Worm (Caenorhabditis elegans) whole organism, L4 larva: Measurements from ENCODE around the gene F56H9.2.

Experiments used
- D1046.2 ChIP-seq: fragments of 200-800 bp; sonication (Bioruptor generic); IDR thresholded peaks from 2 replicates; pipeline ENCODE4 v1.3.6; 2022; ENCODE audit warnings: missing genetic modification characterization, missing compliant biosample characterization
- F26F4.8 ChIP-seq: fragments of 200-800 bp; sonication (Bioruptor generic); conservative IDR thresholded peaks from 2 replicates; pipeline ENCODE4 v1.3.6; 2022; ENCODE audit warnings: missing genetic modification characterization, missing compliant biosample characterization
- F44E2.7 ChIP-seq: fragments of 200-800 bp; sonication (Bioruptor generic); IDR thresholded peaks from 2 replicates; pipeline ENCODE4 v2.1.2; 2022; ENCODE audit warnings: missing genetic modification characterization, missing compliant biosample characterization
- R02D3.7 ChIP-seq: fragments of 150-350 bp; sonication (generic microtip); optimal IDR thresholded peaks from 3 replicates; lab custom pipeline; 2014; ENCODE audit warnings: missing biosample characterization, missing genetic modification characterization
- Y105C5A.15 ChIP-seq: fragments of 200-800 bp; sonication (Bioruptor generic); IDR thresholded peaks from 2 replicates; pipeline ENCODE4 v1.3.6; 2022; ENCODE audit warnings: missing genetic modification characterization, missing compliant biosample characterization
- Y5F2A.4 ChIP-seq: fragments of 200-800 bp; sonication (Bioruptor generic); optimal IDR thresholded peaks from 2 replicates; lab custom pipeline; 2018; ENCODE audit warnings: mild to moderate bottlenecking, missing genetic modification characterization, missing compliant biosample characterization
- Y75B8A.6 ChIP-seq: fragments of 200-800 bp; sonication (Bioruptor generic); IDR thresholded peaks from 2 replicates; pipeline ENCODE4 v1.3.6; 2022; ENCODE audit warnings: missing genetic modification reagents, missing genetic modification characterization, missing compliant biosample characterization
- ZK546.5 ChIP-seq, 2 experiments: sonication (generic microtip); optimal IDR thresholded peaks; 2 replicates each; lab custom pipeline; 2017; ENCODE audit warnings: missing biosample characterization in 2 of 2, missing genetic modification characterization in 2 of 2
- ama-1 ChIP-seq: fragments of 150-350 bp; optimal IDR thresholded peaks from 2 replicates; lab custom pipeline; 2014; ENCODE audit warnings: inconsistent platforms, mixed read lengths
- arid-1 ChIP-seq: fragments of 200-800 bp; sonication (Bioruptor generic); conservative IDR thresholded peaks from 2 replicates; pipeline ENCODE4 v1.3.6; 2022; ENCODE audit warnings: missing genetic modification reagents, missing genetic modification characterization, missing compliant biosample characterization
- cey-2 ChIP-seq: sonication (generic microtip); optimal IDR thresholded peaks from 3 replicates; lab custom pipeline; 2017; ENCODE audit warnings: missing genetic modification characterization, mild to moderate bottlenecking, missing compliant biosample characterization, antibody characterized with exemption, borderline replicate concordance; ENCODE audit not compliant: insufficient read depth
- ctbp-1 ChIP-seq: fragments of 200-800 bp; sonication (Bioruptor generic); IDR thresholded peaks from 2 replicates; pipeline ENCODE4 v1.3.6; 2022; ENCODE audit warnings: missing genetic modification reagents, missing genetic modification characterization, missing compliant biosample characterization
- daf-16 ChIP-seq, 3 experiments: sonication (generic microtip); optimal IDR thresholded peaks; 2 replicates each; lab custom pipeline; 2016 to 2017; ENCODE audit warnings: missing genetic modification characterization in 3 of 3, missing genetic modification reagents in 3 of 3, mild to moderate bottlenecking in 2 of 3, missing compliant biosample characterization in 2 of 3, missing biosample characterization in 1 of 3, moderate library complexity in 1 of 3
- daf-8 ChIP-seq: fragments of 200-800 bp; sonication (Bioruptor generic); IDR thresholded peaks from 2 replicates; pipeline ENCODE4 v1.3.6; 2022; ENCODE audit warnings: missing genetic modification characterization, missing compliant biosample characterization
- dmd-6 ChIP-seq: fragments of 200-800 bp; sonication (Bioruptor generic); IDR thresholded peaks from 2 replicates; pipeline ENCODE4 v1.3.6; 2022; ENCODE audit warnings: missing genetic modification reagents, missing genetic modification characterization, missing compliant biosample characterization
- dmd-9 ChIP-seq: fragments of 200-800 bp; sonication (Bioruptor generic); IDR thresholded peaks from 2 replicates; pipeline ENCODE4 v1.3.6; 2022; ENCODE audit warnings: missing genetic modification reagents, missing genetic modification characterization, missing compliant biosample characterization
- duxl-1 ChIP-seq: sonication (generic microtip); optimal IDR thresholded peaks from 2 replicates; lab custom pipeline; 2016; ENCODE audit warnings: mild to moderate bottlenecking, missing genetic modification characterization, moderate library complexity, missing compliant biosample characterization; ENCODE audit not compliant: poor library complexity
- egl-27 ChIP-seq: sonication (generic microtip); optimal IDR thresholded peaks from 3 replicates; lab custom pipeline; 2017; ENCODE audit warnings: missing biosample characterization, missing genetic modification reagents, missing genetic modification characterization
- egl-43 ChIP-seq: fragments of 200-800 bp; sonication (Bioruptor generic); IDR thresholded peaks from 2 replicates; pipeline ENCODE4 v1.3.6; 2022; ENCODE audit warnings: missing genetic modification reagents, missing genetic modification characterization, missing compliant biosample characterization
- gei-8 ChIP-seq: fragments of 200-800 bp; sonication (Bioruptor generic); optimal IDR thresholded peaks from 2 replicates; lab custom pipeline; 2018; ENCODE audit warnings: mild to moderate bottlenecking, missing genetic modification characterization, missing compliant biosample characterization
- hif-1 ChIP-seq, 2 experiments: sonication (generic microtip); optimal IDR thresholded peaks; 2 replicates each; lab custom pipeline; 2016 to 2017; ENCODE audit warnings: missing compliant biosample characterization in 2 of 2, missing genetic modification characterization in 2 of 2, missing genetic modification reagents in 2 of 2, missing genotype in 2 of 2, mild to moderate bottlenecking in 1 of 2
- lim-7 ChIP-seq: fragments of 200-800 bp; sonication (Bioruptor generic); IDR thresholded peaks from 2 replicates; pipeline ENCODE4 v1.3.6; 2022; ENCODE audit warnings: missing genetic modification characterization, missing compliant biosample characterization
- lin-13 ChIP-seq: fragments of 150-350 bp; optimal IDR thresholded peaks from 2 replicates; lab custom pipeline; 2014; ENCODE audit warnings: missing biosample characterization, missing genetic modification reagents, missing genetic modification characterization
- lin-29 ChIP-seq: fragments of 200-800 bp; sonication (Bioruptor generic); IDR thresholded peaks from 2 replicates; pipeline ENCODE4 v1.3.6; 2022; ENCODE audit warnings: missing genetic modification reagents, missing genetic modification characterization, missing compliant biosample characterization
- lin-38 ChIP-seq: fragments of 200-800 bp; sonication (Bioruptor generic); IDR thresholded peaks from 2 replicates; pipeline ENCODE4 v1.3.6; 2022; ENCODE audit warnings: missing genetic modification reagents, missing genetic modification characterization, missing compliant biosample characterization
- lir-3 ChIP-seq: sonication (generic microtip); optimal IDR thresholded peaks from 2 replicates; lab custom pipeline; 2016; ENCODE audit warnings: mild to moderate bottlenecking, missing genetic modification characterization, missing compliant biosample characterization
- madf-5 ChIP-seq, 2 experiments: fragments of 200-800 bp; sonication (Bioruptor generic); IDR thresholded peaks; 2 replicates each; pipeline ENCODE4 v1.3.6; 2022; ENCODE audit warnings: missing compliant biosample characterization in 2 of 2, missing genetic modification characterization in 2 of 2
- mdl-1 ChIP-seq, 2 experiments: fragments of 150-350 bp in 1 of 2; sonication (generic microtip) in 1 of 2; optimal IDR thresholded peaks; 2 replicates each; lab custom pipeline; 2014 to 2017; ENCODE audit warnings: missing biosample characterization in 2 of 2, missing genetic modification characterization in 2 of 2
- mdt-29 ChIP-seq: fragments of 200-800 bp; sonication (Bioruptor generic); IDR thresholded peaks from 2 replicates; pipeline ENCODE4 v1.3.6; 2022; ENCODE audit warnings: missing genetic modification reagents, missing genetic modification characterization, missing compliant biosample characterization
- mes-2 ChIP-seq: sonication (generic microtip); optimal IDR thresholded peaks from 2 replicates; lab custom pipeline; 2016; ENCODE audit warnings: missing genotype, mild to moderate bottlenecking, missing genetic modification characterization, missing compliant biosample characterization; ENCODE audit not compliant: poor library complexity, severe bottlenecking
- nhr-111 ChIP-seq: fragments of 200-800 bp; sonication (Bioruptor generic); optimal IDR thresholded peaks from 2 replicates; lab custom pipeline; 2018; ENCODE audit warnings: mild to moderate bottlenecking, missing genetic modification characterization, missing compliant biosample characterization
- nhr-25 ChIP-seq: sonication (generic microtip); optimal IDR thresholded peaks from 2 replicates; lab custom pipeline; 2017; ENCODE audit warnings: missing genetic modification characterization, mild to moderate bottlenecking, missing compliant biosample characterization, antibody characterized with exemption, moderate library complexity, borderline replicate concordance; ENCODE audit not compliant: insufficient read depth
- nhr-41 ChIP-seq: fragments of 200-800 bp; sonication (Bioruptor generic); IDR thresholded peaks from 2 replicates; pipeline ENCODE4 v1.3.6; 2022; ENCODE audit warnings: missing genetic modification reagents, missing genetic modification characterization, missing compliant biosample characterization
- nhr-42 ChIP-seq: fragments of 200-800 bp; sonication (Bioruptor generic); IDR thresholded peaks from 2 replicates; pipeline ENCODE4 v1.3.6; 2022; ENCODE audit warnings: missing genetic modification characterization, missing compliant biosample characterization
- nhr-6 ChIP-seq: fragments of 150-350 bp; optimal IDR thresholded peaks from 2 replicates; lab custom pipeline; 2014; ENCODE audit warnings: missing biosample characterization, missing genetic modification characterization
- nhr-76 ChIP-seq: fragments of 150-350 bp; optimal IDR thresholded peaks from 2 replicates; lab custom pipeline; 2014; ENCODE audit warnings: missing biosample characterization, missing genetic modification characterization
- nhr-77 ChIP-seq: fragments of 150-350 bp; optimal IDR thresholded peaks from 2 replicates; lab custom pipeline; 2014; ENCODE audit warnings: missing biosample characterization, missing genetic modification characterization
- php-3 ChIP-seq: fragments of 200-800 bp; sonication (Bioruptor generic); IDR thresholded peaks from 2 replicates; pipeline ENCODE4 v1.3.6; 2022; ENCODE audit warnings: missing genetic modification reagents, missing genetic modification characterization, missing compliant biosample characterization
- saeg-2 ChIP-seq: fragments of 200-800 bp; sonication (Bioruptor generic); IDR thresholded peaks from 2 replicates; pipeline ENCODE4 v1.3.6; 2022; ENCODE audit warnings: missing genetic modification reagents, missing genetic modification characterization, missing compliant biosample characterization
- sdz-12 ChIP-seq: fragments of 200-800 bp; sonication (Bioruptor generic); optimal IDR thresholded peaks from 2 replicates; lab custom pipeline; 2018; ENCODE audit warnings: mild to moderate bottlenecking, missing genetic modification characterization, missing compliant biosample characterization
- set-16 ChIP-seq: fragments of 200-800 bp; sonication (Bioruptor generic); IDR thresholded peaks from 2 replicates; pipeline ENCODE4 v1.3.6; 2022; ENCODE audit warnings: missing genetic modification reagents, missing genetic modification characterization, missing compliant biosample characterization
- spr-1 ChIP-seq: sonication (generic microtip); optimal IDR thresholded peaks from 2 replicates; lab custom pipeline; 2016; ENCODE audit warnings: mild to moderate bottlenecking, missing genetic modification characterization, missing compliant biosample characterization
- tag-97 ChIP-seq: fragments of 200-800 bp; sonication (Bioruptor generic); IDR thresholded peaks from 2 replicates; pipeline ENCODE4 v1.3.6; 2022; ENCODE audit warnings: missing genetic modification characterization, missing compliant biosample characterization
- tra-1 ChIP-seq: fragments of 200-800 bp; sonication (Bioruptor generic); IDR thresholded peaks from 2 replicates; pipeline ENCODE4 v1.3.6; 2022; ENCODE audit warnings: missing genetic modification reagents, missing genetic modification characterization, missing compliant biosample characterization
- unc-39 ChIP-seq: sonication (generic microtip); optimal IDR thresholded peaks from 2 replicates; lab custom pipeline; 2017; ENCODE audit warnings: missing biosample characterization, missing genetic modification characterization
- vab-7 ChIP-seq: fragments of 200-800 bp; sonication (Bioruptor generic); IDR thresholded peaks from 2 replicates; pipeline ENCODE4 v1.3.6; 2022; ENCODE audit warnings: missing genetic modification reagents, missing genetic modification characterization, missing compliant biosample characterization
- zag-1 ChIP-seq: fragments of 150-350 bp; optimal IDR thresholded peaks from 2 replicates; lab custom pipeline; 2014; ENCODE audit warnings: missing biosample characterization, missing genetic modification characterization
- zfp-2 ChIP-seq: sonication (generic microtip); optimal IDR thresholded peaks from 2 replicates; lab custom pipeline; 2016; ENCODE audit warnings: mild to moderate bottlenecking, missing genetic modification characterization, missing compliant biosample characterization
- zfp-3 ChIP-seq: fragments of 200-800 bp; sonication (Bioruptor generic); conservative IDR thresholded peaks from 2 replicates; pipeline ENCODE4 v1.3.6; 2022; ENCODE audit warnings: missing genetic modification reagents, missing genetic modification characterization, missing compliant biosample characterization
- zip-2 ChIP-seq: fragments of 150-350 bp; optimal IDR thresholded peaks from 2 replicates; lab custom pipeline; 2014; ENCODE audit warnings: missing biosample characterization, missing genetic modification characterization

Gene F56H9.2

ce11 chrV:12659426-12659825 is 22.0 kb downstream of the F56H9.2 start, which contains the start of gene ccch-3 (continued):
- TF ChIP-seq php-3 (GFP tag; lab: Robert Waterston, UW) (no peak), zag-1 (tag; lab: Kevin White, UChicago) (no peak), lin-13 (GFP tag; lab: Kevin White, UChicago) (no peak), nhr-77 (tag; lab: Kevin White, UChicago) (peak; percentile 53), tra-1 (GFP tag; lab: Robert Waterston, UW) (no peak), nhr-41 (no peak), mes-2 (tag; lab: Kevin White, UChicago) (peak; percentile 87), daf-16 (GFP tag; optimal IDR thresholded peaks at IDR 0.05; lab: Kevin White, UChicago) (no peak), daf-16 (tag; optimal IDR thresholded peaks at IDR 0.05; lab: Kevin White, UChicago) (peak; percentile 28), gei-8 (GFP tag; lab: Kevin White, UChicago) (peak; percentile 13), ctbp-1 (GFP tag; lab: Robert Waterston, UW) (peak; percentile 48; the same call in 1 of the 2 replicates), lim-7 (GFP tag; lab: Robert Waterston, UW) (no peak), zip-2 (tag; lab: Kevin White, UChicago) (no peak), D1046.2 (GFP tag; lab: Robert Waterston, UW) (no peak), nhr-25 (tag; lab: Kevin White, UChicago) (peak; percentile 69), zfp-3 (GFP tag; lab: Robert Waterston, UW) (no peak), saeg-2 (GFP tag; lab: Robert Waterston, UW) (no peak), egl-43 (GFP tag; lab: Robert Waterston, UW) (no peak), arid-1 (0 out of 2 replicates have a peak, but pooled peaks have one; percentile 17), vab-7 (GFP tag; lab: Robert Waterston, UW) (no peak), R02D3.7 (tag; lab: Kevin White, UChicago) (no peak), ZK546.5 (tag; optimal IDR thresholded peaks at IDR 0.05; lab: Kevin White, UChicago) (no peak), Y5F2A.4 (GFP tag; lab: Kevin White, UChicago) (no peak), lir-3 (tag; lab: Kevin White, UChicago) (no peak), lin-29 (no peak), cey-2 (tag; lab: Kevin White, UChicago) (no peak), unc-39 (tag; lab: Kevin White, UChicago) (no peak), Y105C5A.15 (GFP tag; lab: Robert Waterston, UW) (no peak), madf-5 (GFP tag; IDR thresholded peaks at IDR 0.05; lab: Robert Waterston, UW) (no peak), daf-8 (GFP tag; lab: Robert Waterston, UW) (no peak), F26F4.8 (no peak), nhr-76 (tag; lab: Kevin White, UChicago) (no peak), nhr-111 (GFP tag; lab: Kevin White, UChicago) (no peak), mdt-29 (no peak), lin-38 (peak; percentile 77), dmd-6 (GFP tag; lab: Robert Waterston, UW) (no peak; the same call in 1 of the 2 replicates), mdl-1 (tag; optimal IDR thresholded peaks at IDR 0.05; lab: Kevin White, UChicago) (peak in 1 of 2 experiments; percentile 7), nhr-42 (GFP tag; lab: Robert Waterston, UW) (no peak), duxl-1 (tag; lab: Kevin White, UChicago) (no peak), dmd-9 (GFP tag; lab: Robert Waterston, UW) (no peak), nhr-6 (tag; lab: Kevin White, UChicago) (peak; percentile 94), tag-97 (GFP tag; lab: Robert Waterston, UW) (no peak), spr-1 (no peak), hif-1 (tag; optimal IDR thresholded peaks at IDR 0.05; lab: Kevin White, UChicago) (no peak), F44E2.7 (GFP tag; lab: Robert Waterston, UW) (no peak), sdz-12 (GFP tag; lab: Kevin White, UChicago) (no peak), zfp-2 (tag; lab: Kevin White, UChicago) (no peak), egl-27 (tag; lab: Kevin White, UChicago) (no peak), Y75B8A.6 (GFP tag; lab: Robert Waterston, UW) (0 out of 2 replicates have a peak, but pooled peaks have one; percentile 56), set-16 (GFP tag; lab: Robert Waterston, UW) (no peak), ama-1 (lab: Kevin White, UChicago) (no peak)
